Fruit fly (Drosophila melanogaster): ENCODE results near the gene CG43783.

The CG43783 gene

dm6 chr3L:8953199-8953956, 694 bp downstream of the CG43783 start (continued):
- TF ChIP-seq jing (GFP tag; optimal IDR thresholded peaks at IDR 0.05) (peak; percentile 21), CG2202 (tag; optimal IDR thresholded peaks at IDR 0.05) (peak; percentile 9), Adf1 (GFP tag; IDR thresholded peaks at IDR 0.05) (no peak), MBD-R2 (GFP tag; IDR thresholded peaks at IDR 0.05) (peak; percentile 30), hkb (optimal IDR thresholded peaks at IDR 0.05) (no peak), hkb (GFP tag; IDR thresholded peaks at IDR 0.05) (no peak), bigmax (GFP tag; optimal IDR thresholded peaks at IDR 0.05) (no peak), Bteb2 (GFP tag; optimal IDR thresholded peaks at IDR 0.05) (no peak), fd96Cb (tag; optimal IDR thresholded peaks at IDR 0.05) (peak; percentile 55), stc (GFP tag; IDR thresholded peaks at IDR 0.05) (no peak), Med (GFP tag) (peak; percentile 82), pfk (GFP tag; optimal IDR thresholded peaks at IDR 0.05) (peak; percentile 11), tx (GFP tag; optimal IDR thresholded peaks at IDR 0.05) (peak; percentile 50), Dip2 (GFP tag; IDR thresholded peaks at IDR 0.05) (no peak), jumu (GFP tag; optimal IDR thresholded peaks at IDR 0.05) (peak; percentile 45), GATAe (GFP tag; conservative IDR thresholded peaks at IDR 0.05) (no peak), Opbp (GFP tag; IDR thresholded peaks at IDR 0.05; ENCODE audit: partially characterized antibody) (peak; percentile 57; the same call in 2 of the 3 replicates), sob (GFP tag; IDR thresholded peaks at IDR 0.05) (no peak), CG13123 (GFP tag; optimal IDR thresholded peaks at IDR 0.05) (no peak), CG3281 (GFP tag; optimal IDR thresholded peaks at IDR 0.05) (peak; percentile 73), CrebB (tag; optimal IDR thresholded peaks at IDR 0.05) (peak; percentile 55), NC2β (GFP tag; optimal IDR thresholded peaks at IDR 0.05) (no peak), oc (tag; optimal IDR thresholded peaks at IDR 0.05) (peak; percentile 27), zfh1 (GFP tag; IDR thresholded peaks at IDR 0.05) (no peak), CG16813 (GFP tag; IDR thresholded peaks at IDR 0.05; ENCODE audit: partially characterized antibody) (peak; percentile 40; the same call in 2 of the 3 replicates), salm (tag; optimal IDR thresholded peaks at IDR 0.05) (peak; percentile 49), CG43689 (GFP tag; IDR thresholded peaks at IDR 0.05) (no peak), CG6765 (GFP tag; optimal IDR thresholded peaks at IDR 0.05) (peak; percentile 71), pnt (GFP tag; optimal IDR thresholded peaks at IDR 0.05) (no peak), CG13296 (GFP tag; optimal IDR thresholded peaks at IDR 0.05) (peak; percentile 82), dpn (GFP tag; optimal IDR thresholded peaks at IDR 0.05) (peak; percentile 41 to 57), Myb (GFP tag; optimal IDR thresholded peaks at IDR 0.05) (no peak), PHDP (tag; optimal IDR thresholded peaks at IDR 0.05) (peak; percentile 69), emc (GFP tag; optimal IDR thresholded peaks at IDR 0.05) (no peak), dysf (GFP tag; IDR thresholded peaks at IDR 0.05) (peak; percentile 72), CG8924 (tag; optimal IDR thresholded peaks at IDR 0.05) (peak; percentile 60), al (GFP tag; IDR thresholded peaks at IDR 0.05) (0 out of 2 replicates have a peak, but pooled peaks have one; percentile 38), CG4282 (GFP tag; optimal IDR thresholded peaks at IDR 0.05) (no peak), dan (GFP tag; IDR thresholded peaks at IDR 0.05) (no peak), exex (tag; optimal IDR thresholded peaks at IDR 0.05) (peak; percentile 42), p53 (GFP tag; optimal IDR thresholded peaks at IDR 0.05) (no peak), Deaf1 (tag; optimal IDR thresholded peaks at IDR 0.05) (peak; percentile 99), CG5180 (GFP tag; optimal IDR thresholded peaks at IDR 0.05) (peak; percentile 59), pb (GFP tag; optimal IDR thresholded peaks at IDR 0.05) (no peak), otp (GFP tag; IDR thresholded peaks at IDR 0.05) (0 out of 3 replicates have a peak, but pooled peaks have one; percentile 45), CG42726 (GFP tag; IDR thresholded peaks at IDR 0.05; ENCODE audit: partially characterized antibody) (no peak), zf30C (GFP tag; optimal IDR thresholded peaks at IDR 0.05) (no peak), fu2 (GFP tag; optimal IDR thresholded peaks at IDR 0.05) (no peak), az2 (GFP tag; optimal IDR thresholded peaks at IDR 0.05) (peak; percentile 37), trem (tag; optimal IDR thresholded peaks at IDR 0.05) (peak; percentile 9)

All from whole organism, embryonic.